Worm (Caenorhabditis elegans): ENCODE data around the gene K01A6.7.
A peak's percentile ranks its signal among the peaks of the same experiment; 100 is the strongest.

The K01A6.7 gene

DNA sequence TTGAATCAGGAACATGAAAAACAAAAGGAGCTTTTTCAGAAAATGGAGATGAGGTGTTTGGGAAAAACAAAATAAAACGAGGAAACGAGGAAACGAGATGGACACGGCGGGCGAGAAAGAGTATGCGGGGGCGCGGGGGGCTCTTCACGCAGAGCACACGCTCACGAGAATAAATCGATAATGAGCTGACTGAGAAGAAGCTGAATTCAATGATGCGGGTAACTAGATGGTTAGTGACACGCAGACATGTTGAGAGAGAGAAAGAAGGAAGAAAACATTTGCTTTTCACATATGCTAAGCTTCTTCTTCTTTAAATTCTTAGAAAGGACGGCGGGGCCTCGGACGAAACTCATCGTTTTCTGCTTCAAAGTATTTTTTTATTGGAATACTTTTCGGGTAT lies 27.1 kb upstream of the K01A6.7 start (continued):
- TF ChIP-seq sox-4 (tag; optimal IDR thresholded peaks at IDR 0.05) (peak; percentile 3), egl-27 (tag; optimal IDR thresholded peaks at IDR 0.05) (no peak), fkh-8 (tag; optimal IDR thresholded peaks at IDR 0.05) (peak; percentile 94), lin-14 (GFP tag; optimal IDR thresholded peaks at IDR 0.05) (peak; percentile 94), alr-1 (tag; optimal IDR thresholded peaks at IDR 0.05; ENCODE audit: borderline replicate concordance) (no peak), aha-1 (tag; optimal IDR thresholded peaks at IDR 0.05) (no peak), ces-1 (GFP tag; optimal IDR thresholded peaks at IDR 0.05) (peak; percentile 47), fos-1 (tag; optimal IDR thresholded peaks at IDR 0.05) (no peak), efl-1 (optimal IDR thresholded peaks at IDR 0.05) (peak in 1 of 2 experiments; percentile 31), efl-1 (GFP tag; optimal IDR thresholded peaks at IDR 0.05 in 1 of 2) (no peak), mep-1 (tag; optimal IDR thresholded peaks at IDR 0.05) (peak; percentile 28), ceh-82 (tag; optimal IDR thresholded peaks at IDR 0.05) (peak; percentile 14 to 74 (median 58)), nhr-28 (tag; optimal IDR thresholded peaks at IDR 0.05) (no peak), irx-1 (tag; optimal IDR thresholded peaks at IDR 0.05) (peak; percentile 44), C34B4.2 (tag; optimal IDR thresholded peaks at IDR 0.05) (no peak), lsy-2 (tag; optimal IDR thresholded peaks at IDR 0.05) (peak; percentile 56 to 58), rnt-1 (tag; optimal IDR thresholded peaks at IDR 0.05) (peak; percentile 54), nhr-19 (GFP tag; conservative IDR thresholded peaks at IDR 0.05) (peak; percentile 49)

DNA sequence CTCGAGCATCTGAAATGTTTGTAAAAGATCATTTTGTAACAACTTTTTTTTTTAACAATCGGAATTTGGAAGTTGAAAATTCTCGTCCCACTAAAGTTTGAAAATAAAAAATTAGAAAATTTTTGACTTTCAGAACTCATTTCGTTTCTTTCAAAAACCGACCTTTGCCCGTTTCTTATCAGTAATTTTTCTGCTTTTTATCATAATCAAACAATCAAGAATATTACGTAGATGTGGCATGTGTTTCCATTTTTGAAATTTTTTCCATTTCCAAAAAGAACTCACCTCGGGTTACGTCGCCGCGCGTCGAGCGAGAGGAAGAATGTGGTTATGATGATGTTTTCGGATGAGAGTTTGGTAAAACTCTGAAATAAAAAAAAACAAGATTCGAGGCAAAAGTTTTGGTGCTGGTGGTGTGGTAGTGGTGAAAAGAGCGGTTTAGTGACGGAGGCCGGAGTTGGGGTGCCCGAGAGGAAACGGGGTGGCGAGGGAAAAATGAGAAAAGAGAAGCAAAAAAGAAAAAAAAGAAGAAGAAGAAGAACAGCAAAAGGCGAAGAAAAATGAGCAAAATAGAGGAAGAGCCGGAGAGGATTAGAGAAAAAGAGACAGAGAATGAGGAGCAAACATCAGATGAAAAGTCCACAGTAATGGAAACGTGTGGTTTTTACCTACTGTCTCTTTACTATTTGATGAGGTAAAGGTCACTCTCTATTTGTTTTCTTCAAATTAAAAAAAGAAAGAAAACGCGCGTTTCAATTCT lies 22.5 kb upstream of the K01A6.7 start, which contains the start of gene T12A7.2:
Gene T12A7.2 (minus strand): TSS at position 412 of the 760 bp plus-strand sequence.
- TF ChIP-seq nhr-28 (tag; optimal IDR thresholded peaks at IDR 0.05) (no peak), nhr-47 (tag; optimal IDR thresholded peaks at IDR 0.05) (peak; percentile 38), F16B12.6 (tag; optimal IDR thresholded peaks at IDR 0.05) (no peak), fkh-4 (tag; optimal IDR thresholded peaks at IDR 0.05; ENCODE audit: borderline replicate concordance) (no peak), sox-4 (tag; optimal IDR thresholded peaks at IDR 0.05) (no peak), nhr-77 (tag; optimal IDR thresholded peaks at IDR 0.05) (no peak), sup-37 (GFP tag; optimal IDR thresholded peaks at IDR 0.05) (no peak), C16A3.4 (tag; optimal IDR thresholded peaks at IDR 0.05) (no peak), blmp-1 (tag; optimal IDR thresholded peaks at IDR 0.05) (no peak), zip-4 (GFP tag; optimal IDR thresholded peaks at IDR 0.05) (no peak), jun-1 (tag; optimal IDR thresholded peaks at IDR 0.05) (no peak), lin-13 (GFP tag; optimal IDR thresholded peaks at IDR 0.05) (no peak), Y116A8C.19 (tag; optimal IDR thresholded peaks at IDR 0.05; ENCODE audit: borderline replicate concordance) (no peak), snpc-4 (tag; optimal IDR thresholded peaks at IDR 0.05) (no peak), pqm-1 (tag; optimal IDR thresholded peaks at IDR 0.05) (no peak), egl-27 (tag; optimal IDR thresholded peaks at IDR 0.05) (no peak), grh-1 (GFP tag; IDR thresholded peaks at IDR 0.05) (no peak), elt-2 (tag; optimal IDR thresholded peaks at IDR 0.05) (peak; percentile 77), C04F5.9 (tag; optimal IDR thresholded peaks at IDR 0.05) (no peak), snu-23 (GFP tag; optimal IDR thresholded peaks at IDR 0.05) (peak; percentile 4), C34B4.2 (tag; optimal IDR thresholded peaks at IDR 0.05) (no peak), xbp-1 (tag; optimal IDR thresholded peaks at IDR 0.05) (no peak), unc-30 (tag; optimal IDR thresholded peaks at IDR 0.05) (no peak), pax-3 (tag; optimal IDR thresholded peaks at IDR 0.05) (no peak), efl-3 (GFP tag; optimal IDR thresholded peaks at IDR 0.05) (no peak), lin-15B (tag; optimal IDR thresholded peaks at IDR 0.05) (no peak), mef-2 (tag; optimal IDR thresholded peaks at IDR 0.05) (no peak), tbx-2 (tag; optimal IDR thresholded peaks at IDR 0.05) (peak; percentile 7), alr-1 (tag; optimal IDR thresholded peaks at IDR 0.05; ENCODE audit: borderline replicate concordance) (no peak), irx-1 (tag; optimal IDR thresholded peaks at IDR 0.05) (no peak), ztf-11 (tag; optimal IDR thresholded peaks at IDR 0.05) (no peak), mep-1 (tag; optimal IDR thresholded peaks at IDR 0.05) (no peak), ces-1 (GFP tag; optimal IDR thresholded peaks at IDR 0.05) (no peak), dsc-1 (tag; optimal IDR thresholded peaks at IDR 0.05) (peak; percentile 21), tlp-1 (tag; optimal IDR thresholded peaks at IDR 0.05) (no peak), lin-14 (GFP tag; optimal IDR thresholded peaks at IDR 0.05) (peak; percentile 56), hlh-4 (tag; optimal IDR thresholded peaks at IDR 0.05) (no peak), nhr-19 (GFP tag; conservative IDR thresholded peaks at IDR 0.05) (no peak), fkh-8 (tag; optimal IDR thresholded peaks at IDR 0.05) (no peak), mdl-1 (tag; optimal IDR thresholded peaks at IDR 0.05) (no peak), isw-1 (GFP tag; IDR thresholded peaks at IDR 0.05) (no peak), unc-98 (GFP tag; IDR thresholded peaks at IDR 0.05) (no peak)

Data from whole organism, L1 larva.